Worm (Caenorhabditis elegans) whole organism, midembryonic: ENCODE results near the gene asp-5.

Experiments used
- flt-1 ChIP-seq: fragments of 200-800 bp; sonication (Bioruptor generic); IDR thresholded peaks from 2 replicates; pipeline ENCODE4 v1.3.6; 2022; ENCODE audit warnings: missing genetic modification characterization, missing compliant biosample characterization
- klf-2 ChIP-seq: fragments of 200-800 bp; sonication (Bioruptor generic); conservative IDR thresholded peaks from 2 replicates; pipeline ENCODE4 v1.3.6; 2022; ENCODE audit warnings: missing genetic modification reagents, missing genetic modification characterization, missing compliant biosample characterization
- tab-1 ChIP-seq: fragments of 200-800 bp; sonication (Bioruptor generic); IDR thresholded peaks from 2 replicates; pipeline ENCODE4 v1.3.6; 2022; ENCODE audit warnings: missing genetic modification characterization, missing compliant biosample characterization
- ztf-29 ChIP-seq: fragments of 200-800 bp; sonication (Bioruptor generic); IDR thresholded peaks from 2 replicates; pipeline ENCODE4 v1.3.6; 2022; ENCODE audit warnings: missing genetic modification reagents, missing genetic modification characterization, missing compliant biosample characterization

DNA sequence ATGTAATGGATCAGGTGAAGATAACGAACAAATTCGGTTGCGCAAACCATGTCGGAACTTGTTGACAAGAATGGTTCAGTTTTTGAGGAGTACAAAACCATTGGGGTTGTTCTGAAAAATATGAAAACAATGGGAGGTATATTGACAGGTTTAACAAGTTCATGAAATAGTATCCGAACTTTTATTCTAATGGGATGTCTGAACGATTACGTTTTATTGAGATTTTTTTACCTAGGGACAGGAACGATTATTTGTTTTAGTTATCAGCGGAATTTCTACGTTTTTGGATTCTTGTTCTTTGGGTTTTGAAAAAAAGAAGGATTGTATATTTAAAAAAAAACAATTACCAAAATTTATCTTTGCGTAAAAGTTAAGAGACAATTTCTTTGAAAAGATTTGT lies 8.6 kb downstream of the asp-5 start, which contains the start of gene str-135:
- TF ChIP-seq ztf-29 (GFP tag; lab: Robert Waterston, UW) (no peak), klf-2 (GFP tag; lab: Robert Waterston, UW) (no peak), flt-1 (GFP tag; lab: Robert Waterston, UW) (no peak), tab-1 (GFP tag; lab: Robert Waterston, UW) (no peak)
